Worm (Caenorhabditis elegans): ENCODE data around the gene ZK593.2.

DNA sequence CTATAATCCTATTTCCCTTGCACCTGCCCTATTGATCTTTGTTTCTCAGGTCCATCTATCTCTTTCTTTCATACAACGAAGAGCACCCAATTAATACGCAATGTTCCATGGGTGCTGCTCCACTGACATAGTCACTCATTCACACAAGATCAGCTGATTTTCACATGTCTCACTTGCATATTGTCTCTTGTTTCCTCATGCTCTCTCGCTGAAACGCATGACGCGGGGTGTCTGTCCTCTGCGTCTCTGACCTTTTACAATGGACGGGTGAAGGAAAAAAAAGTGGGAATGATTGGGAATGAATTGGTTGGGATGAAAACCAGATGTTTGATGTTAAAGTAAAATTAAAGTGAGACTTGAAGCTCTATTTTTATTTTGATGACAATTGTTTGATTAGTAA is 22.2 kb downstream of the ZK593.2 start:
- no peak for TF ChIP-seq ets-4 (GFP tag; optimal IDR thresholded peaks at IDR 0.05)
- peak; percentile 77 for TF ChIP-seq hmg-1.2 (GFP tag; IDR thresholded peaks at IDR 0.05)
- 0 out of 2 replicates have a peak, but pooled peaks have one; percentile 27 for TF ChIP-seq ceh-40 (GFP tag; IDR thresholded peaks at IDR 0.05)
- peak; percentile 66; the same call in 1 of the 2 replicates for TF ChIP-seq C06A6.2 (GFP tag; conservative IDR thresholded peaks at IDR 0.05)
- TF ChIP-seq sdz-38 (tag; optimal IDR thresholded peaks at IDR 0.05): no peak
- peak; percentile 73 for TF ChIP-seq F52B5.7 (tag; optimal IDR thresholded peaks at IDR 0.05)
- peak; percentile 18 for TF ChIP-seq F22D6.2 (tag; optimal IDR thresholded peaks at IDR 0.05)
- TF ChIP-seq B0261.1 (tag; optimal IDR thresholded peaks at IDR 0.05): no peak
- peak; percentile 71 for TF ChIP-seq ZK185.1 (tag; optimal IDR thresholded peaks at IDR 0.05; ENCODE audit: poor library complexity, severe bottlenecking)
- TF ChIP-seq rcor-1 (GFP tag; IDR thresholded peaks at IDR 0.05): peak; percentile 29; the same call in 1 of the 2 replicates

Data from whole organism, young adult.